Fruit fly (Drosophila melanogaster): ENCODE results near the gene Ddrgk1.

The Ddrgk1 gene

dm6 chr3R:21246492-21247061 lies 31.7 kb downstream of the Ddrgk1 start, which contains the start of gene ETHR (continued):
- TF ChIP-seq Myb (GFP tag; optimal IDR thresholded peaks at IDR 0.05) = no peak
- TF ChIP-seq CG6689 (GFP tag; IDR thresholded peaks at IDR 0.05) = no peak
- TF ChIP-seq grn (GFP tag; optimal IDR thresholded peaks at IDR 0.05) = no peak
- no peak for TF ChIP-seq ken (GFP tag; IDR thresholded peaks at IDR 0.05)
- TF ChIP-seq CG18764 (GFP tag; optimal IDR thresholded peaks at IDR 0.05) = peak; percentile 5
- TF ChIP-seq nmo (GFP tag; optimal IDR thresholded peaks at IDR 0.05) = no peak
- TF ChIP-seq corto (GFP tag; optimal IDR thresholded peaks at IDR 0.05) = no peak
- TF ChIP-seq Eip74EF (GFP tag; optimal IDR thresholded peaks at IDR 0.05) = peak in 1 of 2 experiments; percentile 15
- no peak for TF ChIP-seq disco-r (GFP tag; optimal IDR thresholded peaks at IDR 0.05)
- no peak for TF ChIP-seq CG10565 (GFP tag; optimal IDR thresholded peaks at IDR 0.05)
- TF ChIP-seq CG34376 (GFP tag; optimal IDR thresholded peaks at IDR 0.05) = peak; percentile 65
- no peak for TF ChIP-seq Hmx (GFP tag; optimal IDR thresholded peaks at IDR 0.05)
- TF ChIP-seq D (optimal IDR thresholded peaks at IDR 0.05) = no peak
- no peak for TF ChIP-seq D (GFP tag; optimal IDR thresholded peaks at IDR 0.05)
- peak; percentile 48 for TF ChIP-seq Ptx1 (GFP tag; IDR thresholded peaks at IDR 0.05)
- TF ChIP-seq crc (GFP tag; optimal IDR thresholded peaks at IDR 0.05) = no peak
- TF ChIP-seq CG1024 (GFP tag; IDR thresholded peaks at IDR 0.05) = no peak
- no peak for TF ChIP-seq gfzf (GFP tag; optimal IDR thresholded peaks at IDR 0.05)
- no peak for TF ChIP-seq CG1792 (GFP tag; optimal IDR thresholded peaks at IDR 0.05)
- TF ChIP-seq CG34422 (GFP tag; IDR thresholded peaks at IDR 0.05) = no peak; the same call in 2 of the 3 replicates
- no peak for TF ChIP-seq crp (GFP tag; optimal IDR thresholded peaks at IDR 0.05)
- no peak for TF ChIP-seq Hr3 (GFP tag; optimal IDR thresholded peaks at IDR 0.05)
- no peak for TF ChIP-seq klu (GFP tag; IDR thresholded peaks at IDR 0.05)
- TF ChIP-seq Spps (tag; optimal IDR thresholded peaks at IDR 0.05) = no peak
- no peak for TF ChIP-seq CG31224 (GFP tag; IDR thresholded peaks at IDR 0.05)
- TF ChIP-seq sna (GFP tag; IDR thresholded peaks at IDR 0.05; ENCODE audit: partially characterized antibody) = no peak
- TF ChIP-seq CG9437 (GFP tag; optimal IDR thresholded peaks at IDR 0.05) = peak; percentile 65
- no peak for TF ChIP-seq CG7372 (GFP tag; IDR thresholded peaks at IDR 0.05)
- no peak for TF ChIP-seq Doc3 (GFP tag; IDR thresholded peaks at IDR 0.05; ENCODE audit: partially characterized antibody)
- no peak for TF ChIP-seq HmgD (GFP tag; optimal IDR thresholded peaks at IDR 0.05)
- peak; percentile 4 for TF ChIP-seq nau (GFP tag; optimal IDR thresholded peaks at IDR 0.05)
- TF ChIP-seq gsb-n (tag; optimal IDR thresholded peaks at IDR 0.05) = no peak
- TF ChIP-seq Kr (GFP tag; optimal IDR thresholded peaks at IDR 0.05) = no peak
- TF ChIP-seq knrl (GFP tag; IDR thresholded peaks at IDR 0.05; ENCODE audit: partially characterized antibody) = no peak
- TF ChIP-seq gcm (GFP tag; optimal IDR thresholded peaks at IDR 0.05) = peak; percentile 23
- peak; percentile 69 for TF ChIP-seq Dp (GFP tag; optimal IDR thresholded peaks at IDR 0.05)
- TF ChIP-seq Hsf (GFP tag; optimal IDR thresholded peaks at IDR 0.05) = no peak
- TF ChIP-seq sc (optimal IDR thresholded peaks at IDR 0.05) = no peak
- TF ChIP-seq sc (GFP tag; optimal IDR thresholded peaks at IDR 0.05) = no peak
- peak; percentile 29; the same call in 1 of the 3 replicates for TF ChIP-seq dysf (GFP tag; IDR thresholded peaks at IDR 0.05)
- peak; percentile 29 for TF ChIP-seq CG12219 (GFP tag; optimal IDR thresholded peaks at IDR 0.05)
- no peak for TF ChIP-seq CG3726 (GFP tag; IDR thresholded peaks at IDR 0.05)
- no peak for TF ChIP-seq bbx (GFP tag; IDR thresholded peaks at IDR 0.05; ENCODE audit: partially characterized antibody)
- TF ChIP-seq CG14860 (GFP tag; IDR thresholded peaks at IDR 0.05; ENCODE audit: partially characterized antibody) = no peak
- peak; percentile 81 for TF ChIP-seq CG10366 (GFP tag; IDR thresholded peaks at IDR 0.05)
- peak; percentile 62 for TF ChIP-seq gem (tag; optimal IDR thresholded peaks at IDR 0.05)
- TF ChIP-seq CG9609 (GFP tag; optimal IDR thresholded peaks at IDR 0.05) = no peak
- TF ChIP-seq CG32767 (GFP tag; IDR thresholded peaks at IDR 0.05) = no peak
- TF ChIP-seq scrt (GFP tag; optimal IDR thresholded peaks at IDR 0.05) = no peak
- peak; percentile 40 for TF ChIP-seq Xrp1 (GFP tag; IDR thresholded peaks at IDR 0.05)
- no peak for TF ChIP-seq toy (GFP tag; IDR thresholded peaks at IDR 0.05)
